Fruit fly (Drosophila melanogaster) whole organism, embryonic: ENCODE measurements around the gene eEF1delta.

Experiments used
- BEAF-32 ChIP-seq: fragments of 200-800 bp; sonication (Bioruptor generic); optimal IDR thresholded peaks from 3 replicates; lab custom pipeline; 2017; ENCODE audit warnings: missing biosample characterization, missing genetic modification characterization, mild to moderate bottlenecking, moderate library complexity, missing genetic modification reagents
- CG10267 ChIP-seq: fragments of 200-800 bp; sonication (Bioruptor generic); optimal IDR thresholded peaks from 2 replicates; lab custom pipeline; 2018; ENCODE audit warnings: missing biosample characterization, mild to moderate bottlenecking, missing genetic modification characterization, moderate library complexity
- CG10654 ChIP-seq: fragments of 200-800 bp; sonication (Bioruptor generic); optimal IDR thresholded peaks from 2 replicates; lab custom pipeline; 2016; ENCODE audit warnings: missing biosample characterization, missing genetic modification characterization
- CG12155 ChIP-seq: fragments of 200-800 bp; sonication (Bioruptor generic); optimal IDR thresholded peaks from 3 replicates; lab custom pipeline; 2016; ENCODE audit warnings: missing biosample characterization, missing genetic modification characterization
- CG12659 ChIP-seq: fragments of 200-800 bp; sonication (Bioruptor generic); optimal IDR thresholded peaks from 3 replicates; lab custom pipeline; 2017; ENCODE audit warnings: mild to moderate bottlenecking, missing biosample characterization, missing genetic modification reagents, missing genetic modification characterization
- CG1603 ChIP-seq: fragments of 200-800 bp; sonication (Bioruptor generic); optimal IDR thresholded peaks from 2 replicates; lab custom pipeline; 2019; ENCODE audit warnings: missing biosample characterization, mild to moderate bottlenecking, missing genetic modification characterization, moderate library complexity
- CG17802 ChIP-seq: fragments of 200-800 bp; sonication (Bioruptor generic); optimal IDR thresholded peaks from 2 replicates; lab custom pipeline; 2018; ENCODE audit warnings: missing biosample characterization, mild to moderate bottlenecking, missing genetic modification characterization, moderate library complexity
- CG2116 ChIP-seq: fragments of 200-800 bp; sonication (Bioruptor generic); optimal IDR thresholded peaks from 3 replicates; lab custom pipeline; 2018; ENCODE audit warnings: missing biosample characterization, mild to moderate bottlenecking, missing genetic modification characterization
- CG30020 ChIP-seq: fragments of 200-800 bp; optimal IDR thresholded peaks from 2 replicates; lab custom pipeline; 2019; ENCODE audit warnings: missing biosample characterization, mild to moderate bottlenecking, missing genetic modification characterization, moderate library complexity
- CG34422 ChIP-seq: fragments of 200-800 bp; sonication (Bioruptor generic); IDR thresholded peaks from 3 replicates; pipeline ENCODE4 v1.3.6; 2022; ENCODE audit warnings: missing biosample characterization, missing genetic modification characterization
- CG3995 ChIP-seq: fragments of 200-800 bp; sonication (Bioruptor generic); optimal IDR thresholded peaks from 3 replicates; lab custom pipeline; 2016; ENCODE audit warnings: missing biosample characterization, missing genetic modification characterization
- CG4617 ChIP-seq: fragments of 200-800 bp; sonication (Bioruptor generic); optimal IDR thresholded peaks from 3 replicates; lab custom pipeline; 2016; ENCODE audit warnings: missing biosample characterization, missing genetic modification characterization, borderline replicate concordance
- CG6654 ChIP-seq: fragments of 200-800 bp; sonication (Bioruptor generic); optimal IDR thresholded peaks from 2 replicates; lab custom pipeline; 2017; ENCODE audit warnings: missing biosample characterization, mild to moderate bottlenecking, missing genetic modification characterization
- CG7745 ChIP-seq: fragments of 200-800 bp; sonication (Bioruptor generic); optimal IDR thresholded peaks from 2 replicates; lab custom pipeline; 2018; ENCODE audit warnings: missing biosample characterization, mild to moderate bottlenecking, missing genetic modification characterization, moderate library complexity
- CG8924 ChIP-seq: fragments of 200-800 bp; optimal IDR thresholded peaks from 3 replicates; lab custom pipeline; 2019; ENCODE audit warnings: missing biosample characterization, mild to moderate bottlenecking, missing genetic modification characterization, moderate library complexity
- CG9797 ChIP-seq: fragments of 200-800 bp; sonication (Bioruptor generic); optimal IDR thresholded peaks from 3 replicates; lab custom pipeline; 2018; ENCODE audit warnings: missing biosample characterization, mild to moderate bottlenecking, missing genetic modification characterization
- CHES-1-like ChIP-seq: fragments of 200-800 bp; sonication (Bioruptor generic); optimal IDR thresholded peaks from 2 replicates; lab custom pipeline; 2016; ENCODE audit warnings: missing biosample characterization, missing genetic modification characterization
- Dll ChIP-seq: fragments of 200-800 bp; sonication (Bioruptor generic); IDR thresholded peaks from 4 replicates; pipeline ENCODE4 v1.3.6; 2022; ENCODE audit warnings: missing biosample characterization, missing genetic modification characterization; ENCODE audit not compliant: partially characterized antibody
- Dp ChIP-seq: fragments of 200-800 bp; sonication (Bioruptor generic); optimal IDR thresholded peaks from 2 replicates; lab custom pipeline; 2018; ENCODE audit warnings: missing biosample characterization, mild to moderate bottlenecking, missing genetic modification characterization, moderate library complexity
- E2f2 ChIP-seq: fragments of 200-800 bp; sonication (Bioruptor generic); IDR thresholded peaks from 2 replicates; pipeline ENCODE4 v1.3.6; 2022; ENCODE audit warnings: missing biosample characterization, missing genetic modification characterization
- Ets97D ChIP-seq: fragments of 200-800 bp; sonication (Bioruptor generic); optimal IDR thresholded peaks from 3 replicates; lab custom pipeline; 2016; ENCODE audit warnings: missing biosample characterization, missing genetic modification characterization
- Fer1 ChIP-seq: fragments of 200-800 bp; sonication (Bioruptor generic); optimal IDR thresholded peaks from 2 replicates; lab custom pipeline; 2017; ENCODE audit warnings: missing biosample characterization, mild to moderate bottlenecking, missing genetic modification characterization
- MBD-R2 ChIP-seq: fragments of 200-800 bp; sonication (Bioruptor generic); IDR thresholded peaks from 2 replicates; pipeline ENCODE4 v1.3.6; 2022; ENCODE audit warnings: missing biosample characterization, missing genetic modification characterization
- MESR4 ChIP-seq: fragments of 200-800 bp; sonication (Bioruptor generic); optimal IDR thresholded peaks from 2 replicates; lab custom pipeline; 2018; ENCODE audit warnings: missing biosample characterization, mild to moderate bottlenecking, missing genetic modification characterization, moderate library complexity
- Med ChIP-seq: fragments of 200-800 bp; sonication (Bioruptor generic); peaks from one replicate; lab custom pipeline; 2016; ENCODE audit warnings: missing biosample characterization, missing genetic modification characterization, mild to moderate bottlenecking, inconsistent platforms, moderate library complexity
- Myb ChIP-seq: fragments of 200-800 bp; sonication (Bioruptor generic); optimal IDR thresholded peaks from 2 replicates; lab custom pipeline; 2016; ENCODE audit warnings: missing biosample characterization, missing genetic modification characterization
- Nf-YA ChIP-seq: fragments of 200-800 bp; sonication (Bioruptor generic); IDR thresholded peaks from 2 replicates; pipeline ENCODE4 v1.3.6; 2022; ENCODE audit warnings: missing biosample characterization, missing genetic modification characterization
- Rx ChIP-seq: fragments of 200-800 bp; sonication (Bioruptor generic); IDR thresholded peaks from 2 replicates; pipeline ENCODE4 v1.3.6; 2022; ENCODE audit warnings: missing biosample characterization, missing genetic modification characterization
- Tbp ChIP-seq: fragments of >200 bp; optimal IDR thresholded peaks from 2 replicates; lab custom pipeline; 2018; ENCODE audit warnings: missing biosample characterization, missing genetic modification characterization
- YL-1 ChIP-seq: fragments of 200-800 bp; sonication (Bioruptor generic); optimal IDR thresholded peaks from 3 replicates; lab custom pipeline; 2017; ENCODE audit warnings: missing biosample characterization, mild to moderate bottlenecking, missing genetic modification characterization
- ab ChIP-seq: fragments of 200-800 bp; sonication (Bioruptor generic); optimal IDR thresholded peaks from 2 replicates; lab custom pipeline; 2016; ENCODE audit warnings: missing biosample characterization, missing genetic modification characterization
- bigmax ChIP-seq: fragments of 200-800 bp; sonication (Bioruptor generic); optimal IDR thresholded peaks from 2 replicates; lab custom pipeline; 2018; ENCODE audit warnings: missing biosample characterization, mild to moderate bottlenecking, missing genetic modification characterization
- cg ChIP-seq: fragments of 200-800 bp; sonication (Bioruptor generic); optimal IDR thresholded peaks from 3 replicates; lab custom pipeline; 2019; ENCODE audit warnings: missing biosample characterization, mild to moderate bottlenecking, missing genetic modification characterization, moderate library complexity
- fd96Cb ChIP-seq: fragments of 200-800 bp; sonication (Bioruptor generic); optimal IDR thresholded peaks from 2 replicates; lab custom pipeline; 2018; ENCODE audit warnings: missing biosample characterization, mild to moderate bottlenecking, missing genetic modification characterization, moderate library complexity
- gfzf ChIP-seq: fragments of 200-800 bp; sonication (Bioruptor generic); optimal IDR thresholded peaks from 2 replicates; lab custom pipeline; 2016; ENCODE audit warnings: missing biosample characterization, mild to moderate bottlenecking, missing genetic modification characterization, moderate library complexity
- grau ChIP-seq: fragments of 200-800 bp; optimal IDR thresholded peaks from 3 replicates; lab custom pipeline; 2019; ENCODE audit warnings: missing biosample characterization, mild to moderate bottlenecking, missing genetic modification characterization, moderate library complexity
- lbe ChIP-seq: fragments of 200-800 bp; sonication (Bioruptor generic); optimal IDR thresholded peaks from 2 replicates; lab custom pipeline; 2016; ENCODE audit warnings: missing biosample characterization, mild to moderate bottlenecking, missing genetic modification characterization
- lov ChIP-seq, 2 experiments: fragments of 200-800 bp in 1 of 2; fragments of >200 bp in 1 of 2; sonication (Bioruptor generic) in 1 of 2; IDR thresholded peaks in 1 of 2; optimal IDR thresholded peaks in 1 of 2; 2 replicates in 1 of 2; 3 replicates in 1 of 2; pipeline versions ENCODE4 v1.3.6 to Lab custom; 2017 to 2022; ENCODE audit warnings: missing biosample characterization in 1 of 2, missing genetic modification characterization in 1 of 2
- pzg ChIP-seq: fragments of 200-800 bp; sonication (Bioruptor generic); optimal IDR thresholded peaks from 3 replicates; lab custom pipeline; 2018; ENCODE audit warnings: missing biosample characterization, mild to moderate bottlenecking, missing genetic modification characterization, moderate library complexity
- sens ChIP-seq: fragments of 200-800 bp; sonication (Bioruptor generic); peaks from one replicate; lab custom pipeline; 2016; ENCODE audit warnings: missing biosample characterization, missing genetic modification characterization
- stwl ChIP-seq: fragments of 200-800 bp; sonication (Bioruptor generic); optimal IDR thresholded peaks from 3 replicates; lab custom pipeline; 2018; ENCODE audit warnings: missing biosample characterization, mild to moderate bottlenecking, missing genetic modification characterization, moderate library complexity
- trem ChIP-seq: fragments of 200-800 bp; optimal IDR thresholded peaks from 3 replicates; lab custom pipeline; 2019; ENCODE audit warnings: missing biosample characterization, mild to moderate bottlenecking, missing genetic modification characterization, moderate library complexity
- vfl ChIP-seq: fragments of 200-800 bp; sonication (Bioruptor generic); optimal IDR thresholded peaks from 2 replicates; lab custom pipeline; 2016; ENCODE audit warnings: missing biosample characterization, missing genetic modification characterization
- wek ChIP-seq: fragments of 200-800 bp; sonication (Bioruptor generic); optimal IDR thresholded peaks from 3 replicates; lab custom pipeline; 2018; ENCODE audit warnings: missing biosample characterization, mild to moderate bottlenecking, missing genetic modification characterization, moderate library complexity
- zfh1 ChIP-seq: fragments of 200-800 bp; sonication (Bioruptor generic); IDR thresholded peaks from 3 replicates; pipeline ENCODE4 v1.3.6; 2022; ENCODE audit warnings: missing biosample characterization, missing genetic modification characterization

Gene eEF1delta

dm6 chr2L:10201743-10202142 lies 30.6 kb upstream of the eEF1delta start (continued):
- no peak for TF ChIP-seq lov (optimal IDR thresholded peaks at IDR 0.05; lab: Kevin White, UChicago)
- 0 out of 3 replicates have a peak, but pooled peaks have one; percentile 23 for TF ChIP-seq lov (GFP tag; IDR thresholded peaks at IDR 0.05; lab: Robert Waterston, UW)

- TF ChIP-seq CG12659 (GFP tag; lab: Kevin White, UChicago) (peak; percentile 62), MESR4 (GFP tag; lab: Kevin White, UChicago) (peak; percentile 90), fd96Cb (tag; lab: Kevin White, UChicago) (no peak), trem (tag; lab: Kevin White, UChicago) (peak; percentile 50), Fer1 (peak; percentile 38), Ets97D (GFP tag; lab: Kevin White, UChicago) (peak; percentile 7), CG17802 (peak; percentile 51), CG7745 (no peak), CHES-1-like (GFP tag; lab: Kevin White, UChicago) (no peak), Med (GFP tag; lab: Kevin White, UChicago) (peak; percentile 22), Dll (GFP tag; lab: Robert Waterston, UW) (peak; percentile 21; the same call in 1 of the 4 replicates), Rx (GFP tag; lab: Robert Waterston, UW) (no peak), Dp (GFP tag; lab: Kevin White, UChicago) (peak; percentile 64), CG4617 (GFP tag; lab: Kevin White, UChicago) (peak; percentile 90), sens (GFP tag; lab: Kevin White, UChicago) (peak; percentile 56), CG9797 (GFP tag; lab: Kevin White, UChicago) (peak; percentile 65), bigmax (peak; percentile 41), zfh1 (GFP tag; lab: Robert Waterston, UW) (no peak), gfzf (peak; percentile 70), CG10654 (GFP tag; lab: Kevin White, UChicago) (no peak), MBD-R2 (peak; percentile 46; the same call in 1 of the 2 replicates), grau (tag; lab: Kevin White, UChicago) (peak; percentile 29), YL-1 (GFP tag; lab: Kevin White, UChicago) (peak; percentile 62), cg (GFP tag; lab: Kevin White, UChicago) (peak; percentile 81), Tbp (no peak), CG30020 (peak; percentile 64), CG10267 (tag; lab: Kevin White, UChicago) (peak; percentile 12), lbe (GFP tag; lab: Kevin White, UChicago) (peak; percentile 43), vfl (GFP tag; lab: Kevin White, UChicago) (no peak), CG6654 (no peak), E2f2 (GFP tag; lab: Robert Waterston, UW) (peak; percentile 68), stwl (tag; lab: Kevin White, UChicago) (peak; percentile 40), CG34422 (GFP tag; lab: Robert Waterston, UW) (peak; percentile 56; the same call in 1 of the 3 replicates), CG8924 (tag; lab: Kevin White, UChicago) (peak; percentile 33), wek (peak; percentile 95), Nf-YA (GFP tag; lab: Robert Waterston, UW) (no peak), CG3995 (peak; percentile 40), CG1603 (tag; lab: Kevin White, UChicago) (peak; percentile 17), Myb (GFP tag; lab: Kevin White, UChicago) (peak; percentile 56), CG2116 (peak; percentile 18), BEAF-32 (GFP tag; lab: Kevin White, UChicago) (peak; percentile 9), pzg (GFP tag; lab: Kevin White, UChicago) (peak; percentile 55), CG12155 (no peak), ab (GFP tag; lab: Kevin White, UChicago) (no peak)
Measured at dm6 chr2L:10203933-10204509, 28.3 kb upstream of the eEF1delta start, which contains the start of gene CG34159. Gene CG34159, minus strand, starts transcription at chr2L:10204317.
